Worm (Caenorhabditis elegans): ENCODE data around the gene K07F5.8.

K07F5.8 gene

DNA sequence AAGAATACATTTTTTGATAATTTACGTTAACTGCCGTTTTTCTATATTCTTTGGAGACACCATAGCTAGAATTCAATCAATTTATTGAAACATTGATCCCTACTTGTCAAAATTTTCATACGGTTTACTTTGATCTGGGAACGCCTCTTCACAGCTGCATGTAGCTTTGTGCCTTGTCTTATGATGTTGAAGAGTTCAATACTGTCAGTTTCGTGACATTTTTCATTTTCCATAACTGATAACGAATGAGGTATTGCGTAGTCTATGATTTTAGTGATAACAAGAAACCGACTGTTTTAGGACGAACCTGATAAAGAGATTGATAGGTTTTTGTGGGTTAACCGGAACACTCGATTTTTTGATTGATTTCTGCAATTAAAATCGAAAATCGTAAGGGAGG, 48.1 kb downstream of the K07F5.8 start:
- peak; percentile 56 for TF ChIP-seq ama-1 (optimal IDR thresholded peaks at IDR 0.05)
- peak; percentile 98 for TF ChIP-seq elt-2 (tag; optimal IDR thresholded peaks at IDR 0.05)
- peak; percentile 82 for TF ChIP-seq jun-1 (tag; optimal IDR thresholded peaks at IDR 0.05)
- peak; percentile 66 for TF ChIP-seq pha-4 (tag; optimal IDR thresholded peaks at IDR 0.05)
- no peak for TF ChIP-seq nhr-25 (tag; optimal IDR thresholded peaks at IDR 0.05)
- TF ChIP-seq egl-27 (tag; optimal IDR thresholded peaks at IDR 0.05): no peak
- peak; percentile 99 for TF ChIP-seq pqm-1 (tag; optimal IDR thresholded peaks at IDR 0.05)

DNA sequence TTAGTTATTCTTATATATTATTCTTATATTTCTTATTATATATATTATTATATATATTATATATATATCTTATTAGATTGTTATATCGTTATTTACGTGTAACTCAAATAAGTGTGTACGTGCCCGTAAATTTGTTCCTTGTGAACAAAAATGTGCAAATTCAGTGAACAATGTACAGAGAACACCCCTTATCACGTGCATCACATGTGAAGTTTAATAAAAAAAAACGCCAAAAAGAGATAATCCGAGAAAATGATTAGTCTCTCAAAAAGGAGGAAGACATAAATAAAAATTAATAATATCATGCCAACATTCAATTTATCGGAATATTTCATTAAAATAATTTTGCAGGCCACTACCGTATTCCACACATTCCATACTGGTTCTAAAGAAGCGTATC, 49.9 kb downstream of the K07F5.8 start:
- peak; percentile 72 for TF ChIP-seq elt-2 (tag; optimal IDR thresholded peaks at IDR 0.05)
- TF ChIP-seq sea-2 (GFP tag; optimal IDR thresholded peaks at IDR 0.05): no peak
- no peak for TF ChIP-seq nhr-11 (tag; optimal IDR thresholded peaks at IDR 0.05)
- no peak for TF ChIP-seq ztf-4 (tag; optimal IDR thresholded peaks at IDR 0.05)
- no peak for TF ChIP-seq R02D3.7 (tag; optimal IDR thresholded peaks at IDR 0.05)
- no peak for TF ChIP-seq nhr-43 (tag; optimal IDR thresholded peaks at IDR 0.05; ENCODE audit: poor library complexity, severe bottlenecking)
- TF ChIP-seq jun-1 (tag; optimal IDR thresholded peaks at IDR 0.05): no peak
- TF ChIP-seq egl-27 (tag; optimal IDR thresholded peaks at IDR 0.05): no peak
- no peak for TF ChIP-seq nhr-77 (tag; optimal IDR thresholded peaks at IDR 0.05)
- TF ChIP-seq hmg-11 (tag; optimal IDR thresholded peaks at IDR 0.05): no peak
- no peak for TF ChIP-seq fos-1 (tag; optimal IDR thresholded peaks at IDR 0.05)
- no peak for TF ChIP-seq ama-1 (optimal IDR thresholded peaks at IDR 0.05)
- no peak for TF ChIP-seq ceh-16 (tag; optimal IDR thresholded peaks at IDR 0.05)
- no peak for TF ChIP-seq eor-1 (tag; optimal IDR thresholded peaks at IDR 0.05)
- no peak for TF ChIP-seq nhr-23 (tag; optimal IDR thresholded peaks at IDR 0.05)
- no peak for TF ChIP-seq lin-15B (tag; optimal IDR thresholded peaks at IDR 0.05)
- no peak for TF ChIP-seq ztf-11 (tag; optimal IDR thresholded peaks at IDR 0.05)
- peak; percentile 61 for TF ChIP-seq pha-4 (tag; optimal IDR thresholded peaks at IDR 0.05)
- no peak for TF ChIP-seq unc-62 (GFP tag; optimal IDR thresholded peaks at IDR 0.05)
- TF ChIP-seq pqm-1 (tag; optimal IDR thresholded peaks at IDR 0.05): peak; percentile 32
- TF ChIP-seq lsy-12 (tag; optimal IDR thresholded peaks at IDR 0.05): no peak
- TF ChIP-seq unc-39 (tag; optimal IDR thresholded peaks at IDR 0.05): no peak
- TF ChIP-seq zag-1 (tag; optimal IDR thresholded peaks at IDR 0.05): no peak
- TF ChIP-seq nhr-237 (tag; optimal IDR thresholded peaks at IDR 0.05): no peak

DNA sequence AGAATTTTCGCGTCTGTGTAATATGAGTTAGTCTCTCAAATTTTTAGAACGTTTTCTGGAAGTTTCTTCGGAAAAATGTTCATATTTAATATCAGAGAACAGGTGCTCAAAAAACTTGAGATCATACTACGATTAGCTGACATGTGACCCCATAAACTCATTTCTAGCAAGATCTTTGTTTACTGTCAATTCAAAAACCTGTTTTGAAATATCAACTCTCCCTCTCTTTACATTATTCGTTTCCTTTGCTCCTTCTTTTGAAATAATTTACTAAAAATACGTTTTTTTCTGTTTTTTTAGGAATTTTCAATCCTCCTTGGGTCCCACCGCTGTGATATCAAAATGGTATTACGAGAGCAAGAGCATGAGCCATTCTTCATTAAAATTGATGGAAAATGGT, 50.4 kb downstream of the K07F5.8 start, which contains the start of gene fat-4:
fat-4 (plus strand) TSS at position 301 of the 400 bp plus-strand sequence.
- TF ChIP-seq ztf-11 (tag; optimal IDR thresholded peaks at IDR 0.05) (no peak), nhr-28 (tag; optimal IDR thresholded peaks at IDR 0.05) (no peak)
